Worm (Caenorhabditis elegans): Measurements from ENCODE around the gene F52E1.2.

F52E1.2 gene

DNA sequence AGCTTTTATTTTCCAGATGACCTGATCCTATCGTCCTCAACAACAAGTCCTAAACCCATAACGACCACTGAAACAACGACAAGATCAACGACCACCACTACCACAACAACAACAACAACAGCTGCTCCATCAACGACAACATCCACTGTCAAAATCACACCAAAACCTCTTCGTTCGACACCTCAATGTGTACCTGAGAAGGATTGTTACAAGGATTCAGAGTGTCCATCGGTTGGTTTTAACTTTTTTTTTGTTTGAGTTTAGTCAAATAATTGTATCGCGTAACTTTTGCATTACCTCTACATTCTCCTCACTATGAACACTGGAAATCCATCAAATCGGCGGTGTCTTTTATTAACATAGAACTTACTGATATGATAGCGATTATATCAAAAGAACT lies 30.3 kb upstream of the F52E1.2 start:
- TF ChIP-seq ceh-79 (tag; optimal IDR thresholded peaks at IDR 0.05): no peak
- TF ChIP-seq unc-62 (GFP tag; optimal IDR thresholded peaks at IDR 0.05): no peak
- TF ChIP-seq chd-7 (tag; optimal IDR thresholded peaks at IDR 0.05): no peak
- no peak for TF ChIP-seq pha-4 (tag; optimal IDR thresholded peaks at IDR 0.05)
- TF ChIP-seq Y67H2A.10 (GFP tag; conservative IDR thresholded peaks at IDR 0.05): no peak
- TF ChIP-seq sptf-2 (GFP tag; optimal IDR thresholded peaks at IDR 0.05): no peak
- TF ChIP-seq egrh-3 (GFP tag; IDR thresholded peaks at IDR 0.05): no peak
- no peak for TF ChIP-seq bed-2 (GFP tag; IDR thresholded peaks at IDR 0.05)
- TF ChIP-seq unc-130 (GFP tag; optimal IDR thresholded peaks at IDR 0.05): no peak
- TF ChIP-seq zfh-2 (GFP tag; conservative IDR thresholded peaks at IDR 0.05): no peak

DNA sequence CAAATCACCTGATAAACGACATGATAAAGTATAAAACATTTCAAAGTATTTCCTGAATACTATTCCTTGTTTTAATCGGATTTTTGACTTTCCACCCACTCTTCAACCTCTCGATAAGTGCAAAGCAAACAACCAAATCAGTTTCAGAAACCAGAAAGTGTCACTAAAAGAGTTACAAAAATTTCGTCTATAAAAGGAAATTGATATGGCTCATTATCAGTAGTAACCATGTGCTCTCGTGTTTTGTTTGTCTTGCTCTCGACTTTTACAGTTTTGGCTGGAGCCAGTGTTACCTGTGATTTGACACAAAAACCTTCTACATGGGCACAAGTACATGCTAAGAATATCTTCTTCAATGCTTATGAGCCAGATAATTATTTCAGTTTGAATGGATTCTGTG lies 26.7 kb upstream of the F52E1.2 start, which contains the start of gene F52E1.14:
Gene F52E1.14 (plus strand): TSS at position 207 of the 400 bp plus-strand sequence.
- TF ChIP-seq madf-6 (GFP tag; IDR thresholded peaks at IDR 0.05): no peak
- no peak for TF ChIP-seq zim-3 (tag; optimal IDR thresholded peaks at IDR 0.05)
- no peak for TF ChIP-seq F37B4.10 (GFP tag; IDR thresholded peaks at IDR 0.05)
- TF ChIP-seq lag-1 (GFP tag; IDR thresholded peaks at IDR 0.05): no peak
- peak; percentile 74 for TF ChIP-seq nhr-80 (tag; optimal IDR thresholded peaks at IDR 0.05)
- TF ChIP-seq madf-8 (GFP tag; conservative IDR thresholded peaks at IDR 0.05): no peak
- TF ChIP-seq lsy-27 (tag; optimal IDR thresholded peaks at IDR 0.05; ENCODE audit: borderline replicate concordance, insufficient read depth): no peak
- TF ChIP-seq lin-26 (GFP tag; IDR thresholded peaks at IDR 0.05): no peak
- no peak for TF ChIP-seq cebp-1 (GFP tag; IDR thresholded peaks at IDR 0.05)
- no peak for TF ChIP-seq cebp-1 (tag; optimal IDR thresholded peaks at IDR 0.05)
- TF ChIP-seq fkh-3 (tag; optimal IDR thresholded peaks at IDR 0.05): no peak
- peak; percentile 37 for TF ChIP-seq atf-7 (tag; optimal IDR thresholded peaks at IDR 0.05)
- TF ChIP-seq nfya-1 (tag; optimal IDR thresholded peaks at IDR 0.05; ENCODE audit: borderline replicate concordance, insufficient read depth): no peak
- no peak for TF ChIP-seq ztf-25 (GFP tag; IDR thresholded peaks at IDR 0.05)
- no peak for TF ChIP-seq F57A8.1 (GFP tag; optimal IDR thresholded peaks at IDR 0.05)
- TF ChIP-seq athp-1 (tag; optimal IDR thresholded peaks at IDR 0.05): no peak
- TF ChIP-seq tbp1 (GFP tag; optimal IDR thresholded peaks at IDR 0.05): peak; percentile 0
- no peak for TF ChIP-seq Y67H2A.10 (GFP tag; conservative IDR thresholded peaks at IDR 0.05)

DNA sequence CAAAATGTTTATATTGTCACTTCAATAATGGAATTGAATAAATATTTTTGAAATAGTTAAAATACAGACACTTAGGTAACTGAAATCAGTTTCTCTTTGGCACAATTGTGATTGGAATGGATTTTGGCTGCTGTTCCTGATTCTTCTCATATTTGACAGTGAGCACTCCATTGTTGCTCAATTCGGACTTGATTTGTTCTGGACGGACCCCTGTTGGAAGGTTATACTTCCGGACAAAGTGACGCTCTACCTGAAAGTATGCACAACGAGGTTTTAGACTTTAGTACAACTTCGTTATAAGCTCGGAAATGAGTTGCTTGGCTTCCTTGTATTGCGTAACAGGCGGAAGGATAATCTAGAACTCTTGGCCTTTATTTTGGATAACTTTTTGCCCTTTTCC lies 25.6 kb upstream of the F52E1.2 start:
- TF ChIP-seq Y56A3A.18 (GFP tag; IDR thresholded peaks at IDR 0.05) (peak; percentile 30; the same call in 1 of the 2 replicates), Y53G8AR.9 (GFP tag; conservative IDR thresholded peaks at IDR 0.05) (peak; percentile 68; the same call in 1 of the 2 replicates), cebp-2 (GFP tag; IDR thresholded peaks at IDR 0.05) (0 out of 2 replicates have a peak, but pooled peaks have one; percentile 23), ceh-79 (tag; optimal IDR thresholded peaks at IDR 0.05) (no peak), mxl-1 (tag; optimal IDR thresholded peaks at IDR 0.05) (no peak), bed-1 (GFP tag; IDR thresholded peaks at IDR 0.05) (0 out of 2 replicates have a peak, but pooled peaks have one; percentile 6), B0336.3 (GFP tag; IDR thresholded peaks at IDR 0.05) (peak; percentile 57; the same call in 1 of the 2 replicates), ceh-40 (GFP tag; IDR thresholded peaks at IDR 0.05) (peak; percentile 6; the same call in 1 of the 2 replicates), nhr-90 (tag; optimal IDR thresholded peaks at IDR 0.05) (peak; percentile 70)

DNA sequence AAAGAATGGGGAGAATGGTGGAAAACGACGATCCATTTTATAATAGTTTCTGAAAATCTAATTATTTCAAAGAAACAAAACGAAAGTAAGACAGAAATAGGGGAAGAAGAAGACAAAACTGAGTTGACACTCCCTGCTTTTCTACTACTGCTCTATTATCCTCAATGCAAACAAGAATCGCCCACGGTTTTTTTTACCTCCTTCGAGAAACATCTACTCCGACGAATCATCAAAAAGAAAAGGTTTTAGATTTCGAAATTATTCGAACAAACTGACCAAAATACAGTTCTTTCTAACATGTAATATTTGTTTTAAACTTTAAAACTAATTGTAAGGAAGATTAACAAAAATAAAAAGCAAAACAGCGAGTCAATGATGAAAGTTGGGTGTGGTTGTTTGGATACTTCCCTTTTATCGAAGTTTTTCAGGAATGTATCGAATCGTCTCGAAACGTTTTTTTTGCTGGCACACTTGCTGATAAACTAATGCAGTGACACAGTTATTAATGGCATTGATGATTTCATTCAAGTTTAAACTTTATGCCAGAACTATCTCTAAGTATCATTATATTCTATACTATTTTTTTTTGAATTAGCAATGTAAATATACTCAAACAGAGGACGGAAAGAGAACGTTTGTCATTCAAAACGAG lies 24.4 kb upstream of the F52E1.2 start, which contains the start of gene hsp-17:
Gene hsp-17 (minus strand): TSS at position 51 of the 652 bp plus-strand sequence.
- TF ChIP-seq Y56A3A.18 (GFP tag; IDR thresholded peaks at IDR 0.05) (no peak), T26A5.8 (tag; optimal IDR thresholded peaks at IDR 0.05) (no peak), snpc-1.3 (tag; optimal IDR thresholded peaks at IDR 0.05; ENCODE audit: insufficient read depth) (no peak), nhr-80 (tag; optimal IDR thresholded peaks at IDR 0.05) (peak; percentile 25)
